Worm (Caenorhabditis elegans) whole organism, mixed stage, embryonic: ENCODE results near the gene sqd-1.

Experiments used
- M03D4.4 ChIP-seq: sonication (generic microtip); optimal IDR thresholded peaks from 2 replicates; lab custom pipeline; 2017; ENCODE audit warnings: mild to moderate bottlenecking, missing genetic modification characterization, missing compliant biosample characterization
- bed-3 ChIP-seq: fragments of 200-800 bp; sonication (Bioruptor generic); optimal IDR thresholded peaks from 3 replicates; lab custom pipeline; 2018; ENCODE audit warnings: mild to moderate bottlenecking, missing genetic modification characterization, moderate library complexity, missing compliant biosample characterization
- blmp-1 ChIP-seq: fragments of 150-350 bp; optimal IDR thresholded peaks from 2 replicates; lab custom pipeline; 2014; ENCODE audit warnings: missing biosample characterization, missing genetic modification characterization
- ceh-39 ChIP-seq: fragments of 150-350 bp; optimal IDR thresholded peaks from 2 replicates; lab custom pipeline; 2014; ENCODE audit warnings: missing biosample characterization, missing genetic modification characterization
- ceh-43 ChIP-seq: fragments of 200-800 bp; sonication (Bioruptor generic); optimal IDR thresholded peaks from 2 replicates; lab custom pipeline; 2018; ENCODE audit warnings: mild to moderate bottlenecking, missing genetic modification characterization, moderate library complexity, missing compliant biosample characterization
- ceh-83 ChIP-seq: fragments of 200-800 bp; sonication (Bioruptor generic); optimal IDR thresholded peaks from 2 replicates; lab custom pipeline; 2018; ENCODE audit warnings: mild to moderate bottlenecking, missing genetic modification characterization, missing compliant biosample characterization
- ces-1 ChIP-seq: fragments of 150-350 bp; optimal IDR thresholded peaks from 2 replicates; lab custom pipeline; 2014; ENCODE audit warnings: missing biosample characterization, missing genetic modification reagents, missing genetic modification characterization
- cnd-1 ChIP-seq: fragments of 200-800 bp; sonication (Bioruptor generic); optimal IDR thresholded peaks from 2 replicates; lab custom pipeline; 2018; ENCODE audit warnings: mild to moderate bottlenecking, missing genetic modification characterization, missing compliant biosample characterization
- drap-1 ChIP-seq: fragments of 200-800 bp; sonication (Bioruptor generic); optimal IDR thresholded peaks from 3 replicates; lab custom pipeline; 2018; ENCODE audit warnings: mild to moderate bottlenecking, missing genetic modification characterization, missing compliant biosample characterization
- elt-1 ChIP-seq: sonication (generic microtip); optimal IDR thresholded peaks from 2 replicates; lab custom pipeline; 2017; ENCODE audit warnings: missing genetic modification characterization, mild to moderate bottlenecking, missing compliant biosample characterization, antibody characterized with exemption, moderate library complexity, borderline replicate concordance; ENCODE audit not compliant: insufficient read depth
- elt-3 ChIP-seq: fragments of 150-350 bp; optimal IDR thresholded peaks from 2 replicates; lab custom pipeline; 2014; ENCODE audit warnings: missing biosample characterization, missing genetic modification characterization
- flh-1 ChIP-seq: fragments of 200-800 bp; sonication (Bioruptor generic); optimal IDR thresholded peaks from 2 replicates; lab custom pipeline; 2018; ENCODE audit warnings: mild to moderate bottlenecking, missing genetic modification characterization, moderate library complexity, missing compliant biosample characterization
- ham-2 ChIP-seq: fragments of 200-800 bp; sonication (Bioruptor generic); optimal IDR thresholded peaks from 2 replicates; lab custom pipeline; 2018; ENCODE audit warnings: mild to moderate bottlenecking, missing genetic modification characterization, missing compliant biosample characterization
- hlh-1 ChIP-seq: fragments of 150-350 bp; optimal IDR thresholded peaks from 2 replicates; lab custom pipeline; 2014; ENCODE audit warnings: missing biosample characterization, missing genetic modification reagents, missing genetic modification characterization
- lin-13 ChIP-seq: fragments of 150-350 bp; optimal IDR thresholded peaks from 2 replicates; lab custom pipeline; 2014; ENCODE audit warnings: missing biosample characterization, missing genetic modification characterization
- lin-32 ChIP-seq: fragments of 200-800 bp; sonication (Bioruptor generic); optimal IDR thresholded peaks from 2 replicates; lab custom pipeline; 2018; ENCODE audit warnings: mild to moderate bottlenecking, missing genetic modification characterization, missing compliant biosample characterization
- lsy-2 ChIP-seq: fragments of 150-350 bp; optimal IDR thresholded peaks from 2 replicates; lab custom pipeline; 2014; ENCODE audit warnings: missing biosample characterization, missing genetic modification characterization
- mab-5 ChIP-seq: fragments of 150-350 bp; optimal IDR thresholded peaks from 2 replicates; lab custom pipeline; 2014; ENCODE audit warnings: missing biosample characterization, missing genetic modification characterization
- mep-1 ChIP-seq: fragments of 150-350 bp; optimal IDR thresholded peaks from 2 replicates; lab custom pipeline; 2017; ENCODE audit warnings: missing biosample characterization, missing genetic modification reagents, missing genetic modification characterization, inconsistent platforms
- mls-2 ChIP-seq: sonication (generic microtip); optimal IDR thresholded peaks from 2 replicates; lab custom pipeline; 2016; ENCODE audit warnings: mild to moderate bottlenecking, missing genetic modification characterization, moderate library complexity, missing compliant biosample characterization
- nhr-2 ChIP-seq: fragments of 150-350 bp; optimal IDR thresholded peaks from 2 replicates; lab custom pipeline; 2014; ENCODE audit warnings: missing biosample characterization, missing genetic modification characterization
- nhr-237 ChIP-seq: fragments of 150-350 bp; optimal IDR thresholded peaks from 2 replicates; lab custom pipeline; 2014; ENCODE audit warnings: missing biosample characterization, missing genetic modification characterization
- nhr-28 ChIP-seq: fragments of 150-350 bp; optimal IDR thresholded peaks from 2 replicates; lab custom pipeline; 2014; ENCODE audit warnings: missing biosample characterization, missing genetic modification characterization
- nhr-76 ChIP-seq: sonication (generic microtip); optimal IDR thresholded peaks from 2 replicates; lab custom pipeline; 2017; ENCODE audit warnings: missing biosample characterization, missing genetic modification characterization
- pha-4 ChIP-seq: fragments of 150-350 bp; optimal IDR thresholded peaks from 2 replicates; lab custom pipeline; 2018; ENCODE audit warnings: missing biosample characterization, missing genetic modification reagents, missing genetic modification characterization
- sem-2 ChIP-seq: fragments of 200-800 bp; sonication (Bioruptor generic); optimal IDR thresholded peaks from 2 replicates; lab custom pipeline; 2018; ENCODE audit warnings: mild to moderate bottlenecking, missing genetic modification characterization, missing compliant biosample characterization
- snpc-4 ChIP-seq: fragments of 150-350 bp; optimal IDR thresholded peaks from 2 replicates; lab custom pipeline; 2014; ENCODE audit warnings: missing biosample characterization, missing genetic modification characterization
- sptf-1 ChIP-seq: sonication (generic microtip); optimal IDR thresholded peaks from 2 replicates; lab custom pipeline; 2017; ENCODE audit warnings: mild to moderate bottlenecking, missing genetic modification characterization, moderate library complexity, missing compliant biosample characterization
- unc-120 ChIP-seq: sonication (generic microtip); optimal IDR thresholded peaks from 2 replicates; lab custom pipeline; 2017; ENCODE audit warnings: missing genetic modification characterization, missing compliant biosample characterization; ENCODE audit not compliant: poor library complexity, severe bottlenecking
- unc-39 ChIP-seq: fragments of 150-350 bp; optimal IDR thresholded peaks from 2 replicates; lab custom pipeline; 2014; ENCODE audit warnings: missing biosample characterization, missing genetic modification characterization
- unc-62 ChIP-seq: fragments of 150-350 bp; optimal IDR thresholded peaks from 2 replicates; lab custom pipeline; 2014; ENCODE audit warnings: missing biosample characterization, missing genetic modification reagents, missing genetic modification characterization
- zip-8 ChIP-seq: fragments of 150-350 bp; optimal IDR thresholded peaks from 2 replicates; lab custom pipeline; 2014; ENCODE audit warnings: missing biosample characterization, missing genetic modification characterization

Gene sqd-1

ce11 chrIV:6366032-6366431 lies 42.1 kb downstream of the sqd-1 start:
- TF ChIP-seq ces-1 (GFP tag; lab: Kevin White, UChicago) (peak; percentile 92), lin-32 (GFP tag; lab: Kevin White, UChicago) (no peak), drap-1 (no peak), M03D4.4 (no peak), elt-3 (tag; lab: Kevin White, UChicago) (no peak)

- TF ChIP-seq mep-1 (tag; lab: Kevin White, UChicago) (no peak), ceh-39 (tag; lab: Kevin White, UChicago) (no peak), snpc-4 (tag; lab: Kevin White, UChicago) (no peak), flh-1 (no peak), unc-39 (tag; lab: Kevin White, UChicago) (no peak), cnd-1 (tag; lab: Kevin White, UChicago) (no peak), nhr-28 (tag; lab: Kevin White, UChicago) (no peak), unc-62 (GFP tag; lab: Kevin White, UChicago) (no peak), lin-13 (tag; lab: Kevin White, UChicago) (no peak), sptf-1 (tag; lab: Kevin White, UChicago) (no peak), nhr-2 (tag; lab: Kevin White, UChicago) (no peak), M03D4.4 (no peak), mls-2 (tag; lab: Kevin White, UChicago) (no peak), zip-8 (tag; lab: Kevin White, UChicago) (no peak), elt-3 (tag; lab: Kevin White, UChicago) (no peak)
Observed at ce11 chrIV:6369489-6369888, 45.5 kb downstream of the sqd-1 start.

ce11 chrIV:6372267-6372666 lies 48.3 kb downstream of the sqd-1 start:
- TF ChIP-seq cnd-1 (tag; lab: Kevin White, UChicago) (no peak), mls-2 (tag; lab: Kevin White, UChicago) (no peak), ceh-83 (no peak), M03D4.4 (no peak), flh-1 (no peak), unc-120 (tag; lab: Kevin White, UChicago) (no peak), elt-3 (tag; lab: Kevin White, UChicago) (no peak), pha-4 (tag; lab: Kevin White, UChicago) (no peak), lsy-2 (tag; lab: Kevin White, UChicago) (no peak), mab-5 (tag; lab: Kevin White, UChicago) (no peak), elt-1 (tag; lab: Kevin White, UChicago) (no peak), nhr-237 (tag; lab: Kevin White, UChicago) (no peak), drap-1 (no peak), nhr-76 (tag; lab: Kevin White, UChicago) (no peak), hlh-1 (no peak), ham-2 (GFP tag; lab: Kevin White, UChicago) (no peak), zip-8 (tag; lab: Kevin White, UChicago) (no peak), nhr-28 (tag; lab: Kevin White, UChicago) (no peak), lin-32 (GFP tag; lab: Kevin White, UChicago) (no peak)

- TF ChIP-seq nhr-237 (tag; lab: Kevin White, UChicago), result no peak
Observed at ce11 chrIV:6372993-6373392, 49.0 kb downstream of the sqd-1 start, which contains the start of gene smg-3. TSS of gene smg-3 (minus strand) at chrIV:6373093.

ce11 chrIV:6373721-6374120 lies 49.7 kb downstream of the sqd-1 start:
- TF ChIP-seq nhr-76 (tag; lab: Kevin White, UChicago) (no peak), zip-8 (tag; lab: Kevin White, UChicago) (no peak), lin-13 (tag; lab: Kevin White, UChicago) (no peak), nhr-2 (tag; lab: Kevin White, UChicago) (no peak), hlh-1 (no peak), mls-2 (tag; lab: Kevin White, UChicago) (no peak), nhr-237 (tag; lab: Kevin White, UChicago) (no peak), sem-2 (GFP tag; lab: Kevin White, UChicago) (no peak), bed-3 (no peak), mab-5 (tag; lab: Kevin White, UChicago) (no peak), ceh-43 (GFP tag; lab: Kevin White, UChicago) (no peak), blmp-1 (tag; lab: Kevin White, UChicago) (no peak), nhr-28 (tag; lab: Kevin White, UChicago) (no peak), lin-32 (GFP tag; lab: Kevin White, UChicago) (no peak), ceh-83 (no peak)
